Fruit fly (Drosophila melanogaster) whole organism, embryonic: Measurements from ENCODE around the gene SsRbeta.
A peak's percentile ranks its signal among the peaks of the same experiment; 100 is the strongest.

Source experiments
- CG10147 ChIP-seq: fragments of 200-800 bp; sonication (Bioruptor generic); optimal IDR thresholded peaks from 2 replicates; lab custom pipeline; 2019; ENCODE audit warnings: missing biosample characterization, mild to moderate bottlenecking, missing genetic modification characterization, moderate library complexity
- CG12744 ChIP-seq: fragments of 200-800 bp; sonication (Bioruptor generic); optimal IDR thresholded peaks from 2 replicates; lab custom pipeline; 2016; ENCODE audit warnings: missing biosample characterization, missing genetic modification characterization
- CG15479 ChIP-seq: fragments of 200-800 bp; sonication (Bioruptor generic); optimal IDR thresholded peaks from 3 replicates; lab custom pipeline; 2019; ENCODE audit warnings: missing biosample characterization, mild to moderate bottlenecking, missing genetic modification characterization, moderate library complexity
- CG16813 ChIP-seq: fragments of 200-800 bp; sonication (Bioruptor generic); IDR thresholded peaks from 3 replicates; pipeline ENCODE4 v1.3.6; 2022; ENCODE audit warnings: missing biosample characterization, missing genetic modification characterization; ENCODE audit not compliant: partially characterized antibody
- CG32532 ChIP-seq: fragments of 200-800 bp; sonication (Bioruptor generic); IDR thresholded peaks from 2 replicates; pipeline ENCODE4 v1.3.6; 2022; ENCODE audit warnings: missing biosample characterization, missing genetic modification characterization
- CG3407 ChIP-seq: fragments of 200-800 bp; sonication (Bioruptor generic); optimal IDR thresholded peaks from 2 replicates; lab custom pipeline; 2018; ENCODE audit warnings: missing biosample characterization, mild to moderate bottlenecking, missing genetic modification characterization
- CG4360 ChIP-seq: fragments of 200-800 bp; sonication (Bioruptor generic); IDR thresholded peaks from 2 replicates; pipeline ENCODE4 v1.3.6; 2022; ENCODE audit warnings: missing biosample characterization, missing genetic modification characterization
- CG6683 ChIP-seq: fragments of 200-800 bp; sonication (Bioruptor generic); optimal IDR thresholded peaks from 2 replicates; lab custom pipeline; 2017; ENCODE audit warnings: missing biosample characterization, mild to moderate bottlenecking, missing genetic modification characterization, missing genetic modification reagents
- CG6854 ChIP-seq: fragments of 200-800 bp; sonication (Bioruptor generic); optimal IDR thresholded peaks from 3 replicates; lab custom pipeline; 2017; ENCODE audit warnings: missing biosample characterization, mild to moderate bottlenecking, missing genetic modification characterization
- CG7357 ChIP-seq: fragments of 200-800 bp; sonication (Bioruptor generic); IDR thresholded peaks from 3 replicates; pipeline ENCODE4 v1.3.6; 2022; ENCODE audit warnings: missing biosample characterization, missing genetic modification characterization
- CG7745 ChIP-seq: fragments of 200-800 bp; sonication (Bioruptor generic); optimal IDR thresholded peaks from 2 replicates; lab custom pipeline; 2018; ENCODE audit warnings: missing biosample characterization, mild to moderate bottlenecking, missing genetic modification characterization, moderate library complexity
- CG8089 ChIP-seq: fragments of 200-800 bp; sonication (Bioruptor generic); optimal IDR thresholded peaks from 3 replicates; lab custom pipeline; 2016; ENCODE audit warnings: missing biosample characterization, missing genetic modification characterization
- CG8281 ChIP-seq: fragments of 200-800 bp; sonication (Bioruptor generic); optimal IDR thresholded peaks from 2 replicates; lab custom pipeline; 2018; ENCODE audit warnings: missing biosample characterization, mild to moderate bottlenecking, missing genetic modification characterization, moderate library complexity
- CG8478 ChIP-seq: fragments of >200 bp; optimal IDR thresholded peaks from 2 replicates; lab custom pipeline; 2018
- CG9727 ChIP-seq: fragments of 200-800 bp; sonication (Bioruptor generic); optimal IDR thresholded peaks from 3 replicates; lab custom pipeline; 2017; ENCODE audit warnings: missing biosample characterization, mild to moderate bottlenecking, missing genetic modification characterization
- CG9932 ChIP-seq: fragments of 200-800 bp; sonication (Bioruptor generic); IDR thresholded peaks from 2 replicates; pipeline ENCODE4 v1.3.6; 2022; ENCODE audit warnings: missing biosample characterization, missing genetic modification characterization
- CrebB ChIP-seq: fragments of 200-800 bp; sonication (Bioruptor generic); optimal IDR thresholded peaks from 3 replicates; lab custom pipeline; 2018; ENCODE audit warnings: missing biosample characterization, mild to moderate bottlenecking, missing genetic modification characterization
- D19A ChIP-seq: fragments of 200-800 bp; optimal IDR thresholded peaks from 3 replicates; lab custom pipeline; 2019; ENCODE audit warnings: missing biosample characterization, mild to moderate bottlenecking, missing genetic modification characterization, moderate library complexity
- E2f2 ChIP-seq: fragments of 200-800 bp; sonication (Bioruptor generic); IDR thresholded peaks from 2 replicates; pipeline ENCODE4 v1.3.6; 2022; ENCODE audit warnings: missing biosample characterization, missing genetic modification characterization
- Fer1 ChIP-seq: fragments of 200-800 bp; sonication (Bioruptor generic); optimal IDR thresholded peaks from 2 replicates; lab custom pipeline; 2017; ENCODE audit warnings: missing biosample characterization, mild to moderate bottlenecking, missing genetic modification characterization
- Fer2 ChIP-seq: fragments of 200-800 bp; sonication (Bioruptor generic); optimal IDR thresholded peaks from 2 replicates; lab custom pipeline; 2018; ENCODE audit warnings: missing biosample characterization, mild to moderate bottlenecking, missing genetic modification characterization, moderate library complexity
- Gug ChIP-seq: fragments of 200-800 bp; sonication (Bioruptor generic); IDR thresholded peaks from 4 replicates; pipeline ENCODE4 v1.3.6; 2022; ENCODE audit warnings: missing biosample characterization, missing genetic modification characterization
- HHEX ChIP-seq: fragments of 200-800 bp; sonication (Bioruptor generic); optimal IDR thresholded peaks from 3 replicates; lab custom pipeline; 2017; ENCODE audit warnings: missing biosample characterization, mild to moderate bottlenecking, missing genetic modification characterization, missing genetic modification reagents
- Hmr ChIP-seq: fragments of 200-800 bp; sonication (Bioruptor generic); optimal IDR thresholded peaks from 3 replicates; lab custom pipeline; 2017; ENCODE audit warnings: mild to moderate bottlenecking, missing biosample characterization, missing genetic modification reagents, missing genetic modification characterization
- Lim3 ChIP-seq: fragments of 200-800 bp; sonication (Bioruptor generic); IDR thresholded peaks from 2 replicates; pipeline ENCODE4 v1.3.6; 2022; ENCODE audit warnings: missing biosample characterization, missing genetic modification characterization
- Mad ChIP-seq: fragments of 200-800 bp; sonication (Bioruptor generic); optimal IDR thresholded peaks from 2 replicates; lab custom pipeline; 2016; ENCODE audit warnings: missing biosample characterization, missing genetic modification characterization
- Max ChIP-seq: fragments of 200-800 bp; sonication (Bioruptor generic); optimal IDR thresholded peaks from 2 replicates; lab custom pipeline; 2016; ENCODE audit warnings: missing biosample characterization, mild to moderate bottlenecking, missing genetic modification characterization
- NFAT ChIP-seq: fragments of 200-800 bp; sonication (Bioruptor generic); IDR thresholded peaks from 2 replicates; pipeline ENCODE4 v1.3.6; 2022; ENCODE audit warnings: missing biosample characterization, missing genetic modification characterization
- Usf ChIP-seq: fragments of 200-800 bp; sonication (Bioruptor generic); optimal IDR thresholded peaks from 2 replicates; lab custom pipeline; 2017; ENCODE audit warnings: missing genotype, missing biosample characterization, missing genetic modification characterization
- ab ChIP-seq: fragments of 200-800 bp; sonication (Bioruptor generic); optimal IDR thresholded peaks from 2 replicates; lab custom pipeline; 2016; ENCODE audit warnings: missing biosample characterization, missing genetic modification characterization
- ash1 ChIP-seq: fragments of 200-800 bp; sonication (Bioruptor generic); optimal IDR thresholded peaks from 2 replicates; lab custom pipeline; 2018; ENCODE audit warnings: missing biosample characterization, mild to moderate bottlenecking, missing genetic modification characterization
- crc ChIP-seq: fragments of 200-800 bp; sonication (Bioruptor generic); optimal IDR thresholded peaks from 2 replicates; lab custom pipeline; 2016; ENCODE audit warnings: missing biosample characterization, missing genetic modification characterization
- fd3F ChIP-seq: fragments of 200-800 bp; sonication (Bioruptor generic); optimal IDR thresholded peaks from 2 replicates; lab custom pipeline; 2018; ENCODE audit warnings: missing biosample characterization, mild to moderate bottlenecking, missing genetic modification characterization, moderate library complexity
- fd64A ChIP-seq: fragments of 200-800 bp; sonication (Bioruptor generic); optimal IDR thresholded peaks from 3 replicates; lab custom pipeline; 2018; ENCODE audit warnings: missing biosample characterization, mild to moderate bottlenecking, missing genetic modification characterization
- grau ChIP-seq: fragments of 200-800 bp; optimal IDR thresholded peaks from 3 replicates; lab custom pipeline; 2019; ENCODE audit warnings: missing biosample characterization, mild to moderate bottlenecking, missing genetic modification characterization, moderate library complexity
- ham ChIP-seq: fragments of 200-800 bp; sonication (Bioruptor generic); IDR thresholded peaks from 2 replicates; pipeline ENCODE4 v1.3.6; 2022; ENCODE audit warnings: missing biosample characterization, missing genetic modification characterization
- hkb ChIP-seq, 2 experiments: fragments of 200-800 bp in 1 of 2; fragments of >200 bp in 1 of 2; sonication (Bioruptor generic) in 1 of 2; IDR thresholded peaks in 1 of 2; optimal IDR thresholded peaks in 1 of 2; 2 replicates each; pipeline versions ENCODE4 v1.3.6 to Lab custom; 2017 to 2022; ENCODE audit warnings: missing biosample characterization in 1 of 2, missing genetic modification characterization in 1 of 2
- jumu ChIP-seq: fragments of 200-800 bp; sonication (Bioruptor generic); optimal IDR thresholded peaks from 3 replicates; lab custom pipeline; 2016; ENCODE audit warnings: missing biosample characterization, missing genetic modification characterization
- kay ChIP-seq: fragments of 200-800 bp; sonication (Bioruptor generic); optimal IDR thresholded peaks from 2 replicates; lab custom pipeline; 2016; ENCODE audit warnings: missing biosample characterization, missing genetic modification characterization
- knrl ChIP-seq: fragments of 200-800 bp; sonication (Bioruptor generic); IDR thresholded peaks from 3 replicates; pipeline ENCODE4 v1.3.6; 2022; ENCODE audit warnings: missing biosample characterization, missing genetic modification characterization; ENCODE audit not compliant: partially characterized antibody
- oc ChIP-seq: fragments of 200-800 bp; sonication (Bioruptor generic); optimal IDR thresholded peaks from 2 replicates; lab custom pipeline; 2018; ENCODE audit warnings: missing biosample characterization, mild to moderate bottlenecking, missing genetic modification characterization, moderate library complexity
- rib ChIP-seq: fragments of 200-800 bp; sonication (Bioruptor generic); IDR thresholded peaks from 2 replicates; pipeline ENCODE4 v1.3.6; 2022; ENCODE audit warnings: missing biosample characterization, missing genetic modification characterization
- salm ChIP-seq: fragments of 200-800 bp; sonication (Bioruptor generic); optimal IDR thresholded peaks from 2 replicates; lab custom pipeline; 2018; ENCODE audit warnings: missing biosample characterization, mild to moderate bottlenecking, missing genetic modification characterization
- sima ChIP-seq: fragments of 200-800 bp; sonication (Bioruptor generic); optimal IDR thresholded peaks from 2 replicates; lab custom pipeline; 2016; ENCODE audit warnings: missing biosample characterization, missing genetic modification characterization
- slbo ChIP-seq: fragments of 200-800 bp; sonication (Bioruptor generic); IDR thresholded peaks from 2 replicates; pipeline ENCODE4 v1.3.6; 2022; ENCODE audit warnings: missing biosample characterization, missing genetic modification characterization
- slou ChIP-seq: fragments of 200-800 bp; sonication (Bioruptor generic); optimal IDR thresholded peaks from 3 replicates; lab custom pipeline; 2016; ENCODE audit warnings: missing biosample characterization, missing genetic modification characterization
- tna ChIP-seq: fragments of 200-800 bp; sonication (Bioruptor generic); IDR thresholded peaks from 2 replicates; pipeline ENCODE4 v1.3.6; 2022; ENCODE audit warnings: missing biosample characterization, missing genetic modification characterization; ENCODE audit not compliant: partially characterized antibody
- toy ChIP-seq: fragments of 200-800 bp; sonication (Bioruptor generic); IDR thresholded peaks from 2 replicates; pipeline ENCODE4 v1.3.6; 2022; ENCODE audit warnings: missing biosample characterization, missing genetic modification characterization
- vvl ChIP-seq: fragments of 200-800 bp; sonication (Bioruptor generic); IDR thresholded peaks from 2 replicates; pipeline ENCODE4 v1.3.6; 2022; ENCODE audit warnings: missing biosample characterization, missing genetic modification characterization
- yki ChIP-seq: fragments of >200 bp; optimal IDR thresholded peaks from 3 replicates; lab custom pipeline; 2018

The SsRbeta gene

DNA sequence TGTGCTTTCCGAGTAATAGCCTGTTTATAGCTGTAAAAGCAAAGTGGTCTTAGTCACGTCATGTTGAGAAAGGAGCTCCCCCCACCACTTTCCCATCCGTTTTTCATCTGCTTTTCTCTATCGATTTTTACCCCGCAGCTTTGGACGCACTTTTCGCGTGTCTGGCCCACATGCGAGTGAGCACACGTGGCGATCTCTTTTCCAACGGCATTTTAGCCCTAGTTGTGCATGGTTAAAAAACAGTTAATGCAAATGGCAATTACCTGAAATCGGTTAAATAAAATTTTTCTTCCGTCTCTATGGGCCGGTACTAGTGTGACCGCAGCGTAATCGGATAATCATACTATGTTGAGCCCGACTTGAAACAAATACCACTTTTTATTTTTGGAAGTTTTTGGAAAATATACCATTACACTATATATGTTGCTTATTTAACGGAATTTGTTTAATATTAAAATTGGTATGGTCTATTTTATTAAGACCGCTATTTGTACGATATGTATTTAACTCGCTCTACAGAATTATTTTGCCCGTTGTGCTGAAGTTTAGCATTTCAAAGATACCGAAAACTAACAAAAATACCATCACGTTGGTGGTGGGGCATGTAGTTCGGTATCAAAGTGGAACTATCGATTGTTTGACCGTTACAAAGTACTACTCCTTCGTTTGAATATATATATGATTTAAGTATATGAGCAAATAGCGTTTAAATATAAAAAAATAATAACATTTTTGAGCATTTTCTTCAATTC, 17.2 kb upstream of the SsRbeta start, which contains the start of gene Zn72D (continued):
- TF ChIP-seq grau, result peak; percentile 2
- 0 out of 2 replicates have a peak, but pooled peaks have one; percentile 38 for TF ChIP-seq vvl (GFP tag; lab: Robert Waterston, UW)
- TF ChIP-seq D19A (tag; lab: Kevin White, UChicago), result no peak
- TF ChIP-seq jumu (GFP tag; lab: Kevin White, UChicago), result no peak
- TF ChIP-seq CG3407, result no peak
- TF ChIP-seq Fer1, result peak; percentile 15
- TF ChIP-seq CG7745, result no peak
- TF ChIP-seq HHEX (GFP tag; lab: Kevin White, UChicago), result no peak
- TF ChIP-seq CG8478 (lab: Kevin White, UChicago), result no peak
- no peak for TF ChIP-seq CrebB
- no peak for TF ChIP-seq CG8281 (tag; lab: Kevin White, UChicago)
- TF ChIP-seq sima (GFP tag; lab: Kevin White, UChicago), result no peak
- TF ChIP-seq Mad (GFP tag; lab: Kevin White, UChicago), result no peak
- TF ChIP-seq oc (tag; lab: Kevin White, UChicago), result no peak
- no peak for TF ChIP-seq crc (GFP tag; lab: Kevin White, UChicago)
- TF ChIP-seq ab, result no peak
- TF ChIP-seq Usf (GFP tag; lab: Kevin White, UChicago), result no peak
- peak; percentile 29; the same call in 1 of the 3 replicates for TF ChIP-seq knrl (GFP tag; lab: Robert Waterston, UW)
- TF ChIP-seq Max, result no peak
- TF ChIP-seq CG15479 (GFP tag; lab: Kevin White, UChicago), result no peak
- TF ChIP-seq hkb (optimal IDR thresholded peaks at IDR 0.05; lab: Kevin White, UChicago), result no peak
- no peak; the same call in 1 of the 2 replicates for TF ChIP-seq hkb (GFP tag; IDR thresholded peaks at IDR 0.05; lab: Robert Waterston, UW)
- no peak for TF ChIP-seq slbo
- 0 out of 2 replicates have a peak, but pooled peaks have one; percentile 18 for TF ChIP-seq E2f2 (GFP tag; lab: Robert Waterston, UW)
- no peak for TF ChIP-seq slou (GFP tag; lab: Kevin White, UChicago)
- TF ChIP-seq ash1 (GFP tag; lab: Kevin White, UChicago), result no peak
- no peak for TF ChIP-seq CG9727 (GFP tag; lab: Kevin White, UChicago)
- no peak for TF ChIP-seq NFAT
- TF ChIP-seq Fer2 (tag; lab: Kevin White, UChicago), result no peak
- TF ChIP-seq CG6683 (GFP tag; lab: Kevin White, UChicago), result no peak
- no peak for TF ChIP-seq CG10147 (GFP tag; lab: Kevin White, UChicago)
- TF ChIP-seq fd3F (GFP tag; lab: Kevin White, UChicago), result no peak
- no peak for TF ChIP-seq CG4360
- no peak for TF ChIP-seq CG7357 (GFP tag; lab: Robert Waterston, UW)
- no peak for TF ChIP-seq Lim3
- no peak for TF ChIP-seq rib (GFP tag; lab: Robert Waterston, UW)
- no peak for TF ChIP-seq tna
- TF ChIP-seq CG12744 (GFP tag; lab: Kevin White, UChicago), result no peak
- no peak for TF ChIP-seq CG32532 (GFP tag; lab: Robert Waterston, UW)
- no peak for TF ChIP-seq fd64A
- no peak; the same call in 2 of the 3 replicates for TF ChIP-seq CG16813
- TF ChIP-seq CG8089 (GFP tag; lab: Kevin White, UChicago), result no peak
- no peak for TF ChIP-seq ham (GFP tag; lab: Robert Waterston, UW)
- TF ChIP-seq Gug (GFP tag; lab: Robert Waterston, UW), result no peak
- TF ChIP-seq Hmr (GFP tag; lab: Kevin White, UChicago), result no peak
- no peak for TF ChIP-seq CG9932 (GFP tag; lab: Robert Waterston, UW)
- no peak for TF ChIP-seq salm (tag; lab: Kevin White, UChicago)
- TF ChIP-seq CG6854 (GFP tag; lab: Kevin White, UChicago), result no peak
- no peak for TF ChIP-seq toy (GFP tag; lab: Robert Waterston, UW)
- TF ChIP-seq kay, result no peak
- TF ChIP-seq yki, result no peak
